Fruit fly (Drosophila melanogaster) whole organism: ENCODE data around the gene CG46463.

ENCODE experiments used
- CG8478 ChIP-seq: fragments of >200 bp; optimal IDR thresholded peaks from 2 replicates; lab custom pipeline; 2018; ENCODE audit warnings: inconsistent platforms
- Dll ChIP-seq: fragments of >200 bp; optimal IDR thresholded peaks from 2 replicates; lab custom pipeline; 2017
- pan ChIP-seq: fragments of >200 bp; optimal IDR thresholded peaks from 2 replicates; lab custom pipeline; 2017
- psq ChIP-seq: fragments of >200 bp; optimal IDR thresholded peaks from 2 replicates; lab custom pipeline; 2017
- usp ChIP-seq: fragments of >200 bp; optimal IDR thresholded peaks from 2 replicates; lab custom pipeline; 2017; ENCODE audit warnings: missing biosample characterization, missing genetic modification characterization, mixed read lengths

- no peak for TF ChIP-seq usp
- no peak for TF ChIP-seq CG8478
- no peak for TF ChIP-seq Dll (lab: Kevin White, UChicago)
- no peak for TF ChIP-seq psq (lab: Kevin White, UChicago)
- TF ChIP-seq pan (lab: Kevin White, UChicago), result no peak
These were observed 5.6 kb upstream of the CG46463 start for dm6 chr3L:3455555-3455939.
